Worm (Caenorhabditis elegans) whole organism, L4 larva: ENCODE results near the gene pacs-1.

Experiments
- F37D6.2 ChIP-seq: sonication (generic microtip); optimal IDR thresholded peaks from 2 replicates; lab custom pipeline; 2016; ENCODE audit warnings: mild to moderate bottlenecking, missing genetic modification characterization, missing compliant biosample characterization
- F44E2.7 ChIP-seq: fragments of 200-800 bp; sonication (Bioruptor generic); IDR thresholded peaks from 2 replicates; pipeline ENCODE4 v2.1.2; 2022; ENCODE audit warnings: missing genetic modification characterization, missing compliant biosample characterization
- F49E8.2 ChIP-seq: sonication (generic microtip); optimal IDR thresholded peaks from 2 replicates; lab custom pipeline; 2016; ENCODE audit warnings: missing compliant biosample characterization, mild to moderate bottlenecking, missing genetic modification characterization, borderline replicate concordance
- R02D3.7 ChIP-seq: fragments of 150-350 bp; sonication (generic microtip); optimal IDR thresholded peaks from 3 replicates; lab custom pipeline; 2014; ENCODE audit warnings: missing biosample characterization, missing genetic modification characterization
- T26A8.4 ChIP-seq: fragments of 200-800 bp; sonication (Bioruptor generic); IDR thresholded peaks from 2 replicates; pipeline ENCODE4 v1.3.6; 2022; ENCODE audit warnings: missing genetic modification characterization, missing compliant biosample characterization
- Y105C5A.15 ChIP-seq: fragments of 200-800 bp; sonication (Bioruptor generic); IDR thresholded peaks from 2 replicates; pipeline ENCODE4 v1.3.6; 2022; ENCODE audit warnings: missing genetic modification characterization, missing compliant biosample characterization
- aha-1 ChIP-seq: fragments of 150-350 bp; peaks from one replicate; lab custom pipeline; 2014; ENCODE audit warnings: missing biosample characterization, missing genetic modification characterization
- ama-1 ChIP-seq: fragments of 150-350 bp; optimal IDR thresholded peaks from 2 replicates; lab custom pipeline; 2014; ENCODE audit warnings: inconsistent platforms, mixed read lengths
- attf-4 ChIP-seq: sonication (generic microtip); optimal IDR thresholded peaks from 3 replicates; lab custom pipeline; 2017; ENCODE audit warnings: missing biosample characterization, missing genetic modification characterization
- ceh-28 ChIP-seq: fragments of 150-350 bp; optimal IDR thresholded peaks from 2 replicates; lab custom pipeline; 2014; ENCODE audit warnings: missing biosample characterization, missing genetic modification reagents, missing genetic modification characterization
- ceh-32 ChIP-seq: sonication (generic microtip); optimal IDR thresholded peaks from 2 replicates; lab custom pipeline; 2016; ENCODE audit warnings: mild to moderate bottlenecking, missing genetic modification characterization, missing compliant biosample characterization; ENCODE audit not compliant: poor library complexity
- ceh-62 ChIP-seq: sonication (generic microtip); optimal IDR thresholded peaks from 2 replicates; lab custom pipeline; 2017; ENCODE audit warnings: missing biosample characterization, missing genetic modification characterization
- daf-16 ChIP-seq, 3 experiments: sonication (generic microtip); optimal IDR thresholded peaks; 2 replicates each; lab custom pipeline; 2016 to 2017; ENCODE audit warnings: missing genetic modification characterization in 3 of 3, missing genetic modification reagents in 3 of 3, mild to moderate bottlenecking in 2 of 3, missing compliant biosample characterization in 2 of 3, missing biosample characterization in 1 of 3, moderate library complexity in 1 of 3
- dmd-6 ChIP-seq: fragments of 200-800 bp; sonication (Bioruptor generic); IDR thresholded peaks from 2 replicates; pipeline ENCODE4 v1.3.6; 2022; ENCODE audit warnings: missing genetic modification reagents, missing genetic modification characterization, missing compliant biosample characterization
- dmd-9 ChIP-seq: fragments of 200-800 bp; sonication (Bioruptor generic); IDR thresholded peaks from 2 replicates; pipeline ENCODE4 v1.3.6; 2022; ENCODE audit warnings: missing genetic modification reagents, missing genetic modification characterization, missing compliant biosample characterization
- dpl-1 ChIP-seq: fragments of 150-350 bp; optimal IDR thresholded peaks from 2 replicates; lab custom pipeline; 2014; ENCODE audit warnings: missing biosample characterization, missing genetic modification reagents, missing genetic modification characterization
- duxl-1 ChIP-seq: sonication (generic microtip); optimal IDR thresholded peaks from 2 replicates; lab custom pipeline; 2016; ENCODE audit warnings: mild to moderate bottlenecking, missing genetic modification characterization, moderate library complexity, missing compliant biosample characterization; ENCODE audit not compliant: poor library complexity
- dve-1 ChIP-seq: sonication (generic microtip); optimal IDR thresholded peaks from 2 replicates; lab custom pipeline; 2017; ENCODE audit warnings: antibody characterized with exemption, mild to moderate bottlenecking, missing genetic modification characterization, missing compliant biosample characterization; ENCODE audit not compliant: insufficient read depth
- hif-1 ChIP-seq, 2 experiments: sonication (generic microtip); optimal IDR thresholded peaks; 2 replicates each; lab custom pipeline; 2016 to 2017; ENCODE audit warnings: missing compliant biosample characterization in 2 of 2, missing genetic modification characterization in 2 of 2, missing genetic modification reagents in 2 of 2, missing genotype in 2 of 2, mild to moderate bottlenecking in 1 of 2
- hlh-30 ChIP-seq: sonication (generic microtip); optimal IDR thresholded peaks from 2 replicates; lab custom pipeline; 2017; ENCODE audit warnings: antibody characterized with exemption, mild to moderate bottlenecking, missing genetic modification characterization, missing compliant biosample characterization; ENCODE audit not compliant: insufficient read depth
- hmg-1.1 ChIP-seq: fragments of 200-800 bp; sonication (Bioruptor generic); IDR thresholded peaks from 2 replicates; pipeline ENCODE4 v1.3.6; 2022; ENCODE audit warnings: missing genetic modification reagents, missing genetic modification characterization, missing compliant biosample characterization
- jun-1 ChIP-seq: fragments of 150-350 bp; optimal IDR thresholded peaks from 2 replicates; lab custom pipeline; 2014; ENCODE audit warnings: missing biosample characterization, missing genetic modification reagents, missing genetic modification characterization
- lin-1 ChIP-seq: fragments of 200-800 bp; sonication (Bioruptor generic); IDR thresholded peaks from 2 replicates; pipeline ENCODE4 v1.3.6; 2022; ENCODE audit warnings: missing genetic modification reagents, missing genetic modification characterization, missing compliant biosample characterization
- lin-38 ChIP-seq: fragments of 200-800 bp; sonication (Bioruptor generic); IDR thresholded peaks from 2 replicates; pipeline ENCODE4 v1.3.6; 2022; ENCODE audit warnings: missing genetic modification reagents, missing genetic modification characterization, missing compliant biosample characterization
- lin-39 ChIP-seq: fragments of 150-350 bp; optimal IDR thresholded peaks from 2 replicates; lab custom pipeline; 2014; ENCODE audit warnings: missing biosample characterization, missing genetic modification reagents, missing genetic modification characterization
- lir-3 ChIP-seq: sonication (generic microtip); optimal IDR thresholded peaks from 2 replicates; lab custom pipeline; 2016; ENCODE audit warnings: mild to moderate bottlenecking, missing genetic modification characterization, missing compliant biosample characterization
- mdt-29 ChIP-seq: fragments of 200-800 bp; sonication (Bioruptor generic); IDR thresholded peaks from 2 replicates; pipeline ENCODE4 v1.3.6; 2022; ENCODE audit warnings: missing genetic modification reagents, missing genetic modification characterization, missing compliant biosample characterization
- mes-2 ChIP-seq: sonication (generic microtip); optimal IDR thresholded peaks from 2 replicates; lab custom pipeline; 2016; ENCODE audit warnings: missing genotype, mild to moderate bottlenecking, missing genetic modification characterization, missing compliant biosample characterization; ENCODE audit not compliant: poor library complexity, severe bottlenecking
- mxl-2 ChIP-seq: fragments of 200-800 bp; sonication (Bioruptor generic); conservative IDR thresholded peaks from 2 replicates; pipeline ENCODE4 v1.3.6; 2022; ENCODE audit warnings: missing genetic modification reagents, missing genetic modification characterization, missing compliant biosample characterization
- nhr-102 ChIP-seq: sonication (generic microtip); optimal IDR thresholded peaks from 2 replicates; lab custom pipeline; 2016; ENCODE audit warnings: mild to moderate bottlenecking, missing genetic modification characterization, moderate library complexity, missing compliant biosample characterization
- nhr-11 ChIP-seq: fragments of 150-350 bp; optimal IDR thresholded peaks from 2 replicates; lab custom pipeline; 2014; ENCODE audit warnings: missing biosample characterization, missing genetic modification characterization
- nhr-237 ChIP-seq: sonication (generic microtip); optimal IDR thresholded peaks from 2 replicates; lab custom pipeline; 2017; ENCODE audit warnings: missing biosample characterization, missing genetic modification characterization
- nhr-25 ChIP-seq: sonication (generic microtip); optimal IDR thresholded peaks from 2 replicates; lab custom pipeline; 2017; ENCODE audit warnings: missing genetic modification characterization, mild to moderate bottlenecking, missing compliant biosample characterization, antibody characterized with exemption, moderate library complexity, borderline replicate concordance; ENCODE audit not compliant: insufficient read depth
- nhr-6 ChIP-seq: fragments of 150-350 bp; optimal IDR thresholded peaks from 2 replicates; lab custom pipeline; 2014; ENCODE audit warnings: missing biosample characterization, missing genetic modification characterization
- nhr-76 ChIP-seq: fragments of 150-350 bp; optimal IDR thresholded peaks from 2 replicates; lab custom pipeline; 2014; ENCODE audit warnings: missing biosample characterization, missing genetic modification characterization
- nhr-77 ChIP-seq: fragments of 150-350 bp; optimal IDR thresholded peaks from 2 replicates; lab custom pipeline; 2014; ENCODE audit warnings: missing biosample characterization, missing genetic modification characterization
- php-3 ChIP-seq: fragments of 200-800 bp; sonication (Bioruptor generic); IDR thresholded peaks from 2 replicates; pipeline ENCODE4 v1.3.6; 2022; ENCODE audit warnings: missing genetic modification reagents, missing genetic modification characterization, missing compliant biosample characterization
- pqm-1 ChIP-seq: sonication (generic microtip); optimal IDR thresholded peaks from 2 replicates; lab custom pipeline; 2017; ENCODE audit warnings: missing biosample characterization, missing genetic modification characterization
- spr-3 ChIP-seq: fragments of 200-800 bp; sonication (Bioruptor generic); optimal IDR thresholded peaks from 2 replicates; lab custom pipeline; 2018; ENCODE audit warnings: mild to moderate bottlenecking, missing genetic modification characterization, missing compliant biosample characterization
- tra-1 ChIP-seq: fragments of 200-800 bp; sonication (Bioruptor generic); IDR thresholded peaks from 2 replicates; pipeline ENCODE4 v1.3.6; 2022; ENCODE audit warnings: missing genetic modification reagents, missing genetic modification characterization, missing compliant biosample characterization
- unc-130 ChIP-seq: sonication (generic microtip); optimal IDR thresholded peaks from 2 replicates; lab custom pipeline; 2016; ENCODE audit warnings: missing genetic modification reagents, missing genetic modification characterization, missing compliant biosample characterization
- unc-62 ChIP-seq, 3 experiments: fragments of 150-350 bp in 1 of 3; sonication (generic microtip); optimal IDR thresholded peaks in 2 of 3; peaks in 1 of 3; 1 replicate in 1 of 3; 2 replicates in 2 of 3; lab custom pipeline; 2014 to 2017; ENCODE audit warnings: missing biosample characterization in 3 of 3, missing genetic modification characterization in 3 of 3, missing genetic modification reagents in 3 of 3, missing genotype in 1 of 3
- vab-7 ChIP-seq: fragments of 200-800 bp; sonication (Bioruptor generic); IDR thresholded peaks from 2 replicates; pipeline ENCODE4 v1.3.6; 2022; ENCODE audit warnings: missing genetic modification reagents, missing genetic modification characterization, missing compliant biosample characterization
- zag-1 ChIP-seq: fragments of 150-350 bp; optimal IDR thresholded peaks from 2 replicates; lab custom pipeline; 2014; ENCODE audit warnings: missing biosample characterization, missing genetic modification characterization
- zfp-3 ChIP-seq: fragments of 200-800 bp; sonication (Bioruptor generic); conservative IDR thresholded peaks from 2 replicates; pipeline ENCODE4 v1.3.6; 2022; ENCODE audit warnings: missing genetic modification reagents, missing genetic modification characterization, missing compliant biosample characterization

pacs-1 gene

ce11 chrV:9260411-9260810 lies 43.4 kb upstream of the pacs-1 start:
- TF ChIP-seq nhr-11, result peak; percentile 4
- TF ChIP-seq tra-1 (GFP tag; lab: Robert Waterston, UW), result no peak

- TF ChIP-seq mxl-2 (GFP tag; lab: Robert Waterston, UW), result no peak
- TF ChIP-seq unc-62 (GFP tag; optimal IDR thresholded peaks at IDR 0.05 in 1 of 2; lab: Kevin White, UChicago), result peak in 1 of 2 experiments; percentile 78
- TF ChIP-seq unc-62 (tag; optimal IDR thresholded peaks at IDR 0.05; lab: Kevin White, UChicago), result no peak
- TF ChIP-seq, all 104 proteins: peak for 1
Measured at ce11 chrV:9257467-9257866, 40.4 kb upstream of the pacs-1 start, which contains the start of gene F07C3.16. Gene F07C3.16, minus strand, starts transcription at chrV:9257567.

- TF ChIP-seq R02D3.7 (tag; lab: Kevin White, UChicago) (no peak), dmd-9 (GFP tag; lab: Robert Waterston, UW) (no peak), zfp-3 (GFP tag; lab: Robert Waterston, UW) (no peak), attf-4 (no peak), unc-62 (GFP tag; optimal IDR thresholded peaks at IDR 0.05 in 1 of 2; lab: Kevin White, UChicago) (no peak), unc-62 (tag; optimal IDR thresholded peaks at IDR 0.05; lab: Kevin White, UChicago) (no peak), nhr-102 (tag; lab: Kevin White, UChicago) (peak; percentile 66), F37D6.2 (no peak), nhr-76 (no peak), lin-39 (tag; lab: Kevin White, UChicago) (no peak), dve-1 (tag; lab: Kevin White, UChicago) (peak; percentile 82), hlh-30 (tag; lab: Kevin White, UChicago) (peak; percentile 10), ceh-62 (tag; lab: Kevin White, UChicago) (no peak), ceh-28 (tag; lab: Kevin White, UChicago) (no peak), F49E8.2 (tag; lab: Kevin White, UChicago) (no peak), duxl-1 (tag; lab: Kevin White, UChicago) (no peak), dpl-1 (GFP tag; lab: Kevin White, UChicago) (no peak), jun-1 (tag; lab: Kevin White, UChicago) (no peak), nhr-25 (tag; lab: Kevin White, UChicago) (no peak), F44E2.7 (GFP tag; lab: Robert Waterston, UW) (no peak), php-3 (GFP tag; lab: Robert Waterston, UW) (peak; percentile 92), lin-1 (GFP tag; lab: Robert Waterston, UW) (0 out of 2 replicates have a peak, but pooled peaks have one; percentile 27), hif-1 (tag; optimal IDR thresholded peaks at IDR 0.05; lab: Kevin White, UChicago) (peak in 1 of 2 experiments; percentile 54), T26A8.4 (GFP tag; lab: Robert Waterston, UW) (no peak), hmg-1.1 (GFP tag; lab: Robert Waterston, UW) (no peak), lin-38 (GFP tag; lab: Robert Waterston, UW) (no peak), Y105C5A.15 (GFP tag; lab: Robert Waterston, UW) (no peak), zag-1 (tag; lab: Kevin White, UChicago) (no peak), vab-7 (GFP tag; lab: Robert Waterston, UW) (no peak), mdt-29 (GFP tag; lab: Robert Waterston, UW) (no peak), lir-3 (no peak), nhr-6 (peak; percentile 67), ceh-32 (tag; lab: Kevin White, UChicago) (no peak), dmd-6 (GFP tag; lab: Robert Waterston, UW) (peak; percentile 81), mxl-2 (GFP tag; lab: Robert Waterston, UW) (no peak), tra-1 (GFP tag; lab: Robert Waterston, UW) (no peak), aha-1 (tag; lab: Kevin White, UChicago) (no peak), nhr-77 (tag; lab: Kevin White, UChicago) (peak; percentile 64), ama-1 (lab: Kevin White, UChicago) (no peak), spr-3 (GFP tag; lab: Kevin White, UChicago) (no peak), daf-16 (GFP tag; optimal IDR thresholded peaks at IDR 0.05; lab: Kevin White, UChicago) (no peak), daf-16 (tag; optimal IDR thresholded peaks at IDR 0.05; lab: Kevin White, UChicago) (peak; percentile 71), mes-2 (tag; lab: Kevin White, UChicago) (no peak), pqm-1 (tag; lab: Kevin White, UChicago) (peak; percentile 92), nhr-237 (tag; lab: Kevin White, UChicago) (no peak), unc-130 (GFP tag; lab: Kevin White, UChicago) (no peak)
Measured at ce11 chrV:9255480-9255879, 38.4 kb upstream of the pacs-1 start.
